Worm (Caenorhabditis elegans): ENCODE measurements around the gene frm-7.

frm-7 gene

ce11 chrV:12296122-12296521 is 6.2 kb upstream of the frm-7 start:
- TF ChIP-seq K12H6.12 (tag; optimal IDR thresholded peaks at IDR 0.05) (no peak), ama-1 (optimal IDR thresholded peaks at IDR 0.05) (no peak), ama-1 (GFP tag; optimal IDR thresholded peaks at IDR 0.05) (no peak), lir-1 (GFP tag; conservative IDR thresholded peaks at IDR 0.05) (no peak), dox-1 (GFP tag; IDR thresholded peaks at IDR 0.05) (no peak), F52B5.7 (tag; optimal IDR thresholded peaks at IDR 0.05) (no peak), xnd-1 (tag; optimal IDR thresholded peaks at IDR 0.05) (no peak), nfya-1 (tag; optimal IDR thresholded peaks at IDR 0.05; ENCODE audit: borderline replicate concordance, insufficient read depth) (no peak)

- TF ChIP-seq attf-6 (GFP tag; IDR thresholded peaks at IDR 0.05) (no peak), C17E4.6 (GFP tag; IDR thresholded peaks at IDR 0.05) (no peak), madf-3 (GFP tag; IDR thresholded peaks at IDR 0.05) (no peak), T26A5.8 (tag; optimal IDR thresholded peaks at IDR 0.05) (no peak), nfyb-1 (GFP tag; IDR thresholded peaks at IDR 0.05) (no peak), rpc-1 (optimal IDR thresholded peaks at IDR 0.05) (no peak), rpc-1 (tag; optimal IDR thresholded peaks at IDR 0.05) (no peak), him-1 (tag; optimal IDR thresholded peaks at IDR 0.05) (no peak), lin-26 (GFP tag; IDR thresholded peaks at IDR 0.05) (no peak)
These were observed 5.5 kb upstream of the frm-7 start for ce11 chrV:12296794-12297193.

- TF ChIP-seq nhr-80 (tag; optimal IDR thresholded peaks at IDR 0.05) (peak; percentile 80), nhr-27 (tag; optimal IDR thresholded peaks at IDR 0.05) (no peak), F57A8.1 (GFP tag; optimal IDR thresholded peaks at IDR 0.05) (no peak)
These were observed 4.1 kb upstream of the frm-7 start for ce11 chrV:12298184-12298583.

- TF ChIP-seq D2030.7 (GFP tag; IDR thresholded peaks at IDR 0.05) (no peak), tlf-1 (GFP tag; optimal IDR thresholded peaks at IDR 0.05) (no peak), F55B11.4 (tag; optimal IDR thresholded peaks at IDR 0.05; ENCODE audit: borderline replicate concordance, insufficient read depth) (no peak), B0261.1 (tag; optimal IDR thresholded peaks at IDR 0.05) (no peak), gei-17 (GFP tag; optimal IDR thresholded peaks at IDR 0.05) (no peak), die-1 (tag; optimal IDR thresholded peaks at IDR 0.05) (no peak)
These were observed 3.0 kb upstream of the frm-7 start for ce11 chrV:12299244-12299766.

- TF ChIP-seq him-1 (tag; optimal IDR thresholded peaks at IDR 0.05) (no peak), snpc-1.3 (tag; optimal IDR thresholded peaks at IDR 0.05; ENCODE audit: insufficient read depth) (no peak), ceh-27 (GFP tag; optimal IDR thresholded peaks at IDR 0.05) (peak; percentile 34), somi-1 (GFP tag; optimal IDR thresholded peaks at IDR 0.05) (peak; percentile 50), F10E7.11 (tag; optimal IDR thresholded peaks at IDR 0.05) (no peak), rpc-1 (optimal IDR thresholded peaks at IDR 0.05) (no peak), rpc-1 (tag; optimal IDR thresholded peaks at IDR 0.05) (no peak), ztf-18 (tag; optimal IDR thresholded peaks at IDR 0.05) (peak; percentile 9), F49E8.2 (tag; optimal IDR thresholded peaks at IDR 0.05; ENCODE audit: insufficient read depth) (no peak), egl-44 (GFP tag; IDR thresholded peaks at IDR 0.05) (no peak), dox-1 (GFP tag; IDR thresholded peaks at IDR 0.05) (peak; percentile 35; the same call in 1 of the 2 replicates), B0019.2 (GFP tag; conservative IDR thresholded peaks at IDR 0.05) (no peak), repo-1 (tag; optimal IDR thresholded peaks at IDR 0.05) (peak; percentile 15), B0261.1 (tag; optimal IDR thresholded peaks at IDR 0.05) (no peak), lin-54 (GFP tag; optimal IDR thresholded peaks at IDR 0.05) (peak; percentile 12), lin-40 (tag; optimal IDR thresholded peaks at IDR 0.05) (peak; percentile 49), nhr-80 (tag; optimal IDR thresholded peaks at IDR 0.05) (peak; percentile 59), hmg-1.2 (GFP tag; IDR thresholded peaks at IDR 0.05) (peak; percentile 66; the same call in 1 of the 2 replicates), tbp1 (GFP tag; optimal IDR thresholded peaks at IDR 0.05) (peak; percentile 20), aptf-3 (GFP tag; IDR thresholded peaks at IDR 0.05) (no peak), attf-5 (GFP tag; optimal IDR thresholded peaks at IDR 0.05) (peak; percentile 48), hmg-20 (GFP tag; IDR thresholded peaks at IDR 0.05) (no peak), let-607 (tag; optimal IDR thresholded peaks at IDR 0.05) (peak in 1 of 2 experiments; percentile 14)
These were observed 2.1 kb upstream of the frm-7 start for ce11 chrV:12300166-12300565.
